Fruit fly (Drosophila melanogaster) whole organism, embryonic: Measurements from ENCODE around the gene CG33934.

Experiments
- Awh ChIP-seq: fragments of 200-800 bp; sonication (Bioruptor generic); IDR thresholded peaks from 2 replicates; pipeline ENCODE4, ENCODE4 v1.3.6; 2022; ENCODE audit warnings: missing biosample characterization, missing genetic modification characterization
- CG10366 ChIP-seq: fragments of 200-800 bp; sonication (Bioruptor generic); IDR thresholded peaks from 2 replicates; pipeline ENCODE4 v1.3.6; 2022; ENCODE audit warnings: missing biosample characterization, missing genetic modification characterization
- CG10979 ChIP-seq: fragments of 200-800 bp; sonication (Bioruptor generic); optimal IDR thresholded peaks from 2 replicates; lab custom pipeline; 2018; ENCODE audit warnings: missing biosample characterization, mild to moderate bottlenecking, missing genetic modification characterization, moderate library complexity
- CG11504 ChIP-seq: fragments of 200-800 bp; sonication (Bioruptor generic); optimal IDR thresholded peaks from 3 replicates; lab custom pipeline; 2019; ENCODE audit warnings: missing biosample characterization, mild to moderate bottlenecking, missing genetic modification characterization, moderate library complexity
- CG13424 ChIP-seq: fragments of 200-800 bp; sonication (Bioruptor generic); optimal IDR thresholded peaks from 2 replicates; lab custom pipeline; 2019; ENCODE audit warnings: missing biosample characterization, mild to moderate bottlenecking, missing genetic modification characterization, moderate library complexity
- CG14667 ChIP-seq: fragments of 200-800 bp; sonication (Bioruptor generic); IDR thresholded peaks from 2 replicates; pipeline ENCODE4 v1.3.6; 2022; ENCODE audit warnings: missing biosample characterization, missing genetic modification characterization
- CG18011 ChIP-seq: fragments of 200-800 bp; sonication (Bioruptor generic); optimal IDR thresholded peaks from 2 replicates; lab custom pipeline; 2017; ENCODE audit warnings: missing biosample characterization, missing genetic modification characterization, mild to moderate bottlenecking, moderate library complexity, missing genotype
- CG18476 ChIP-seq: fragments of 200-800 bp; sonication (Bioruptor generic); optimal IDR thresholded peaks from 2 replicates; lab custom pipeline; 2016; ENCODE audit warnings: missing biosample characterization, mild to moderate bottlenecking, missing genetic modification characterization
- CG2712 ChIP-seq: fragments of 200-800 bp; optimal IDR thresholded peaks from 3 replicates; lab custom pipeline; 2019; ENCODE audit warnings: missing biosample characterization, mild to moderate bottlenecking, missing genetic modification characterization, moderate library complexity
- CG30403 ChIP-seq: fragments of 200-800 bp; sonication (Bioruptor generic); optimal IDR thresholded peaks from 3 replicates; lab custom pipeline; 2016; ENCODE audit warnings: missing biosample characterization, missing genetic modification characterization
- CG3838 ChIP-seq: fragments of 200-800 bp; sonication (Bioruptor generic); optimal IDR thresholded peaks from 3 replicates; lab custom pipeline; 2016; ENCODE audit warnings: missing biosample characterization, missing genetic modification characterization
- CG4707 ChIP-seq: fragments of 200-800 bp; sonication (Bioruptor generic); optimal IDR thresholded peaks from 2 replicates; lab custom pipeline; 2018; ENCODE audit warnings: missing biosample characterization, mild to moderate bottlenecking, missing genetic modification characterization, moderate library complexity
- CG6272 ChIP-seq: fragments of 200-800 bp; sonication (Bioruptor generic); IDR thresholded peaks from 2 replicates; pipeline ENCODE4 v1.3.6; 2022; ENCODE audit warnings: missing biosample characterization, missing genetic modification characterization
- CG6813 ChIP-seq: fragments of 200-800 bp; sonication (Bioruptor generic); optimal IDR thresholded peaks from 2 replicates; lab custom pipeline; 2017; ENCODE audit warnings: missing biosample characterization, missing genetic modification characterization, mild to moderate bottlenecking, moderate library complexity, missing genetic modification reagents
- CG6854 ChIP-seq: fragments of 200-800 bp; sonication (Bioruptor generic); optimal IDR thresholded peaks from 3 replicates; lab custom pipeline; 2017; ENCODE audit warnings: missing biosample characterization, mild to moderate bottlenecking, missing genetic modification characterization
- CG8290 ChIP-seq, 3 experiments: fragments of 200-800 bp; sonication (Bioruptor generic); optimal IDR thresholded peaks; 2 replicates each; lab custom pipeline; 2016 to 2019; ENCODE audit warnings: missing biosample characterization in 3 of 3, missing genetic modification characterization in 3 of 3, mild to moderate bottlenecking in 2 of 3, moderate library complexity in 1 of 3
- CG9797 ChIP-seq: fragments of 200-800 bp; sonication (Bioruptor generic); optimal IDR thresholded peaks from 3 replicates; lab custom pipeline; 2018; ENCODE audit warnings: missing biosample characterization, mild to moderate bottlenecking, missing genetic modification characterization
- CG9876 ChIP-seq: fragments of 200-800 bp; sonication (Bioruptor generic); optimal IDR thresholded peaks from 2 replicates; lab custom pipeline; 2016; ENCODE audit warnings: missing biosample characterization, missing genetic modification characterization
- CTCF ChIP-seq: fragments of 200-800 bp; sonication (Bioruptor generic); optimal IDR thresholded peaks from 2 replicates; lab custom pipeline; 2017; ENCODE audit warnings: missing biosample characterization, mild to moderate bottlenecking, missing genetic modification characterization, moderate library complexity
- Dip2 ChIP-seq: fragments of 200-800 bp; sonication (Bioruptor generic); IDR thresholded peaks from 2 replicates; pipeline ENCODE4 v1.3.6; 2022; ENCODE audit warnings: missing biosample characterization, missing genetic modification characterization
- Dip3 ChIP-seq: fragments of 200-800 bp; sonication (Bioruptor generic); optimal IDR thresholded peaks from 3 replicates; lab custom pipeline; 2016; ENCODE audit warnings: missing biosample characterization, missing genetic modification characterization
- Kr ChIP-seq: fragments of 200-800 bp; sonication (Bioruptor generic); optimal IDR thresholded peaks from 2 replicates; lab custom pipeline; 2017; ENCODE audit warnings: missing biosample characterization, mild to moderate bottlenecking, missing genetic modification characterization
- MESR4 ChIP-seq: fragments of 200-800 bp; sonication (Bioruptor generic); optimal IDR thresholded peaks from 2 replicates; lab custom pipeline; 2018; ENCODE audit warnings: missing biosample characterization, mild to moderate bottlenecking, missing genetic modification characterization, moderate library complexity
- Neu2 ChIP-seq: fragments of 200-800 bp; sonication (Bioruptor generic); optimal IDR thresholded peaks from 3 replicates; lab custom pipeline; 2016; ENCODE audit warnings: missing biosample characterization, missing genetic modification characterization, borderline replicate concordance
- NfI ChIP-seq: fragments of 200-800 bp; sonication (Bioruptor generic); optimal IDR thresholded peaks from 3 replicates; lab custom pipeline; 2018; ENCODE audit warnings: missing biosample characterization, mild to moderate bottlenecking, missing genetic modification characterization, moderate library complexity
- Pdp1 ChIP-seq, 2 experiments: fragments of 200-800 bp; sonication (Bioruptor generic); optimal IDR thresholded peaks; 3 replicates each; lab custom pipeline; 2016; ENCODE audit warnings: missing biosample characterization in 2 of 2, missing genetic modification characterization in 2 of 2, mild to moderate bottlenecking in 1 of 2, moderate library complexity in 1 of 2
- Six4 ChIP-seq: fragments of 200-800 bp; sonication (Bioruptor generic); optimal IDR thresholded peaks from 2 replicates; lab custom pipeline; 2016; ENCODE audit warnings: missing biosample characterization, missing genetic modification characterization
- Sry-β ChIP-seq: fragments of 200-800 bp; sonication (Bioruptor generic); optimal IDR thresholded peaks from 2 replicates; lab custom pipeline; 2018; ENCODE audit warnings: missing biosample characterization, mild to moderate bottlenecking, missing genetic modification characterization, moderate library complexity
- Xrp1 ChIP-seq: fragments of 200-800 bp; sonication (Bioruptor generic); IDR thresholded peaks from 2 replicates; pipeline ENCODE4 v1.3.6; 2022; ENCODE audit warnings: missing biosample characterization, missing genetic modification characterization
- ap ChIP-seq: fragments of 200-800 bp; sonication (Bioruptor generic); IDR thresholded peaks from 2 replicates; pipeline ENCODE4 v1.3.6; 2022; ENCODE audit warnings: missing biosample characterization, missing genetic modification characterization
- br ChIP-seq: fragments of >200 bp; optimal IDR thresholded peaks from 2 replicates; lab custom pipeline; 2017
- chn ChIP-seq: fragments of 200-800 bp; sonication (Bioruptor generic); optimal IDR thresholded peaks from 2 replicates; lab custom pipeline; 2016; ENCODE audit warnings: missing biosample characterization, missing genetic modification characterization
- croc ChIP-seq: fragments of 200-800 bp; sonication (Bioruptor generic); conservative IDR thresholded peaks from 3 replicates; pipeline ENCODE4 v1.3.6; 2022; ENCODE audit warnings: missing biosample characterization, missing genetic modification characterization
- da ChIP-seq: fragments of 200-800 bp; sonication (Bioruptor generic); optimal IDR thresholded peaks from 2 replicates; lab custom pipeline; 2016; ENCODE audit warnings: missing biosample characterization, missing genetic modification characterization
- dpn ChIP-seq, 2 experiments: fragments of 200-800 bp; sonication (Bioruptor generic); optimal IDR thresholded peaks; 3 replicates each; lab custom pipeline; 2016; ENCODE audit warnings: missing biosample characterization in 2 of 2, missing genetic modification characterization in 2 of 2
- esg ChIP-seq: fragments of 200-800 bp; sonication (Bioruptor generic); conservative IDR thresholded peaks from 2 replicates; pipeline ENCODE4 v1.3.6; 2022; ENCODE audit warnings: missing biosample characterization, missing genetic modification characterization
- fru ChIP-seq: fragments of >200 bp; optimal IDR thresholded peaks from 2 replicates; lab custom pipeline; 2017
- grau ChIP-seq: fragments of 200-800 bp; optimal IDR thresholded peaks from 3 replicates; lab custom pipeline; 2019; ENCODE audit warnings: missing biosample characterization, mild to moderate bottlenecking, missing genetic modification characterization, moderate library complexity
- jing ChIP-seq: fragments of 200-800 bp; sonication (Bioruptor generic); optimal IDR thresholded peaks from 2 replicates; lab custom pipeline; 2018; ENCODE audit warnings: missing biosample characterization, mild to moderate bottlenecking, missing genetic modification characterization
- jumu ChIP-seq: fragments of 200-800 bp; sonication (Bioruptor generic); optimal IDR thresholded peaks from 3 replicates; lab custom pipeline; 2016; ENCODE audit warnings: missing biosample characterization, missing genetic modification characterization
- mld ChIP-seq: fragments of 200-800 bp; sonication (Bioruptor generic); IDR thresholded peaks from 3 replicates; pipeline ENCODE4 v1.3.6; 2022; ENCODE audit warnings: missing biosample characterization, missing genetic modification characterization; ENCODE audit not compliant: partially characterized antibody
- nmo ChIP-seq: fragments of 200-800 bp; sonication (Bioruptor generic); optimal IDR thresholded peaks from 2 replicates; lab custom pipeline; 2018; ENCODE audit warnings: missing biosample characterization, mild to moderate bottlenecking, missing genetic modification characterization, moderate library complexity
- org-1 ChIP-seq: fragments of 200-800 bp; sonication (Bioruptor generic); optimal IDR thresholded peaks from 2 replicates; lab custom pipeline; 2017; ENCODE audit warnings: missing biosample characterization, missing genetic modification characterization
- peb ChIP-seq: fragments of 200-800 bp; sonication (Bioruptor generic); IDR thresholded peaks from 2 replicates; pipeline ENCODE4 v1.3.6; 2022; ENCODE audit warnings: missing biosample characterization, missing genetic modification characterization
- rib ChIP-seq: fragments of 200-800 bp; sonication (Bioruptor generic); IDR thresholded peaks from 2 replicates; pipeline ENCODE4 v1.3.6; 2022; ENCODE audit warnings: missing biosample characterization, missing genetic modification characterization
- seq ChIP-seq: fragments of 200-800 bp; sonication (Bioruptor generic); IDR thresholded peaks from 2 replicates; pipeline ENCODE4 v1.3.6; 2022; ENCODE audit warnings: missing biosample characterization, missing genetic modification characterization
- slp2 ChIP-seq: fragments of 200-800 bp; sonication (Bioruptor generic); optimal IDR thresholded peaks from 2 replicates; lab custom pipeline; 2016; ENCODE audit warnings: missing biosample characterization, missing genetic modification characterization
- sob ChIP-seq: fragments of 200-800 bp; sonication (Bioruptor generic); IDR thresholded peaks from 2 replicates; pipeline ENCODE4 v1.3.6; 2022; ENCODE audit warnings: missing biosample characterization, missing genetic modification characterization
- tap ChIP-seq: fragments of 200-800 bp; optimal IDR thresholded peaks from 3 replicates; lab custom pipeline; 2019; ENCODE audit warnings: missing biosample characterization, mild to moderate bottlenecking, missing genetic modification characterization, moderate library complexity
- tx ChIP-seq: fragments of 200-800 bp; sonication (Bioruptor generic); optimal IDR thresholded peaks from 2 replicates; lab custom pipeline; 2016; ENCODE audit warnings: missing biosample characterization, missing genetic modification characterization
- zfh1 ChIP-seq: fragments of 200-800 bp; sonication (Bioruptor generic); IDR thresholded peaks from 3 replicates; pipeline ENCODE4 v1.3.6; 2022; ENCODE audit warnings: missing biosample characterization, missing genetic modification characterization

The CG33934 gene

DNA sequence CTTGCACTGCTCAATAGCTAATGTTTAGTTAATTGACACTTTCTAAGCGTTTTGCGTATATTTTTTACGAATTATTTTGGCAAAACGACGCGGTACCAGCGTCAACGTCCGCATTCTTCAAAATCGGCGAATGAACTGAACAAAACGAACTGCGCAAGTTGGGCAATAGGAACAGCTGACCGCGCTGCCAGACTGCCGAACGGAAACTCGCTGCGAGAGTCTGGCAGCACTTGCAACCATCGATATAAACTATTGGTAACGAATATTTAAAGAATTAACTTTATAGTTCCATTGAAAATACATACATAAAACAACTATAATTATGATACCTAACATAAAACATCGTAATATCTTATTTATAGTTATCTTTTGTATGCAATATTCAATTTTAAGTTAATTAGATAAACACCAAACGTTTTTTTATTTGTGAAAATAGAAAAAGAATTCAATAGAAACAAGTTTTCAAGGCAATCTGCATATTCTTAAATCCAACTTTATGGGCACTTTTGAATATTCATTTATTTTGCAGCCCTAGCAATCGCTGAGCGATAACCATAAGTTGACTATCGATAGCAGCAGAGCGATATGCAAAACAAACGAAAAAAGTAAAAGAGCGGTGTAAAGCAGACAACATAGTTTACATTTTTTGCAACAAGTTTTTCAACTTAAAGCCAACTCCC lies 34.0 kb upstream of the CG33934 start, which contains the start of the genes Hs6st and MED25 (continued):
- TF ChIP-seq rib (GFP tag; lab: Robert Waterston, UW) (peak; percentile 18; the same call in 1 of the 2 replicates), slp2 (no peak), Xrp1 (no peak), Dip3 (GFP tag; lab: Kevin White, UChicago) (no peak), dpn (GFP tag; optimal IDR thresholded peaks at IDR 0.05; lab: Kevin White, UChicago) (no peak), CG18476 (GFP tag; lab: Kevin White, UChicago) (peak; percentile 37), Awh (GFP tag; lab: Robert Waterston, UW) (0 out of 2 replicates have a peak, but pooled peaks have one; percentile 13), jing (no peak), CG30403 (GFP tag; lab: Kevin White, UChicago) (peak; percentile 34), CG6272 (GFP tag; lab: Robert Waterston, UW) (no peak), Six4 (peak; percentile 29), CG6813 (GFP tag; lab: Kevin White, UChicago) (no peak), Neu2 (GFP tag; lab: Kevin White, UChicago) (no peak), ap (GFP tag; lab: Robert Waterston, UW) (no peak), br (lab: Kevin White, UChicago) (no peak), CG10979 (peak; percentile 61), Sry-β (GFP tag; lab: Kevin White, UChicago) (peak; percentile 12), esg (no peak), CTCF (GFP tag; lab: Kevin White, UChicago) (no peak), CG14667 (GFP tag; lab: Robert Waterston, UW) (no peak), mld (GFP tag; lab: Robert Waterston, UW) (peak; percentile 50; the same call in 1 of the 3 replicates), CG8290 (GFP tag; optimal IDR thresholded peaks at IDR 0.05; lab: Kevin White, UChicago) (no peak), CG8290 (tag; optimal IDR thresholded peaks at IDR 0.05; lab: Kevin White, UChicago) (no peak), CG13424 (tag; lab: Kevin White, UChicago) (no peak), Pdp1 (GFP tag; optimal IDR thresholded peaks at IDR 0.05; lab: Kevin White, UChicago) (peak in 1 of 2 experiments; percentile 81), CG18011 (no peak), sob (GFP tag; lab: Robert Waterston, UW) (peak; percentile 62), seq (GFP tag; lab: Robert Waterston, UW) (no peak), CG3838 (GFP tag; lab: Kevin White, UChicago) (no peak), CG4707 (no peak), org-1 (GFP tag; lab: Kevin White, UChicago) (no peak), grau (peak; percentile 38), tap (tag; lab: Kevin White, UChicago) (peak; percentile 2), NfI (GFP tag; lab: Kevin White, UChicago) (peak; percentile 39), jumu (GFP tag; lab: Kevin White, UChicago) (no peak), CG6854 (GFP tag; lab: Kevin White, UChicago) (no peak), CG10366 (GFP tag; lab: Robert Waterston, UW) (no peak), CG9876 (no peak), Kr (GFP tag; lab: Kevin White, UChicago) (no peak), MESR4 (GFP tag; lab: Kevin White, UChicago) (no peak), CG11504 (tag; lab: Kevin White, UChicago) (peak; percentile 51), tx (GFP tag; lab: Kevin White, UChicago) (no peak), nmo (peak; percentile 55), chn (GFP tag; lab: Kevin White, UChicago) (no peak), peb (GFP tag; lab: Robert Waterston, UW) (no peak), CG2712 (tag; lab: Kevin White, UChicago) (peak; percentile 37), fru (no peak), Dip2 (GFP tag; lab: Robert Waterston, UW) (no peak), da (GFP tag; lab: Kevin White, UChicago) (no peak), croc (GFP tag; lab: Robert Waterston, UW) (no peak), zfh1 (GFP tag; lab: Robert Waterston, UW) (peak; percentile 13; the same call in 2 of the 3 replicates), CG9797 (GFP tag; lab: Kevin White, UChicago) (peak; percentile 52)
